Fruit fly (Drosophila melanogaster) ovary, adult (tissue): ENCODE measurements around the gene CG43814.

Experiments used
- CG17801 ChIP-seq: fragments of 200-800 bp; optimal IDR thresholded peaks from 2 replicates; lab custom pipeline; 2019; ENCODE audit warnings: missing biosample characterization, mild to moderate bottlenecking, missing genetic modification characterization, moderate library complexity; ENCODE audit not compliant: partially characterized antibody

CG43814 gene

DNA sequence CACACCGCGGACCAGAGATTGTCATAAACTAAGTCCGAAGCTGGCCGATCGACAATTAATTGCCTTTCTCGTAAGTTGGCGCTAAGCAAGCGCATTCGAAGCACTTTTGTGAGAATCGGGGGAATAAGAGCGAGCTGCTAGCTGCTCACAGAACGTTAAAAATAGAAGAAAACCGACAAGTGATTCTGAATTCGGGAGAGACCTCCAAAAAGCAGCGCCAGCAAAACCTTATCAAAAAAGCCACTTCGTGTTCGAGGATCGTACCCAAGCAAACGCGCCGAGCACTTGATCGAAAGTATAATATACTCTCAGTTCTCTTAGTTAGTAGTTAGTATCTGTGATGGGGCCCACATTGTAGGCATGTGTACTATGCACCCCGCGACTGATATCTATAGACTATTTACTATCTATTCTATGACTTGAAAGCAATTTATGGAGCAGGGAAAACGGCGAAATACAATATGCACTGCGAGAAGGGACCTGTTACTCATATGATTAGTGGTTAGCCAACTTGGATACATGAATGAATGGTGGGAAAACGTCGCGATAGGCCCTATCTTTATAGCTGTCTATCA is 17.6 kb downstream of the CG43814 start:
- TF ChIP-seq CG17801 (GFP tag; lab: Kevin White, UChicago) = no peak

DNA sequence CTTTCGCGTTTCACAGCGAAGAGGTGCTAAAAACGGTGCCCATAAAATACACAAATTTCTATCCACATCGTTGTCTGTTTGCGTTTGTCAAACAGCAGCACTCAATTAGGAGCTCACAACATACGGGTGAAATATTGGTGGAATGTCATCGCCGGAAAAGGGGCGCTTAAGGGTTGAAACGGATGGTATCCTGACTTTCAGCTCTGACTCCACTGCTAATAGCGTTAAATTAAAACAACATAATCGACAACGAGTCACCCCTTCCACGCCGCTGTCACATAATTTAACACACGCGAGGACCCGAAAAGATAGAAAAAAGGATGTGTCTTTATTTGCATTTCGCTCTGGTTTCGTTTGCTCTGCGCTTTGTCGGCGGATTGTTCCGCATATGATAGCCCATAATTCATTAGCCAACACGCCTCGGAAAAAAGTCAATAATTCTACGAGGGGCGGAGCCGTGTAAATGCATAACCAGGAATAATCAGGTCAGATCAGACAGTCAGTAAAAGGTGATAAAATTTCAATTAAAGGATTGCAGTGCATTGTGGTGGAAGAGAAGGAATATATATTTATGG is 20.0 kb downstream of the CG43814 start:
- no peak for TF ChIP-seq CG17801 (GFP tag; lab: Kevin White, UChicago)

DNA sequence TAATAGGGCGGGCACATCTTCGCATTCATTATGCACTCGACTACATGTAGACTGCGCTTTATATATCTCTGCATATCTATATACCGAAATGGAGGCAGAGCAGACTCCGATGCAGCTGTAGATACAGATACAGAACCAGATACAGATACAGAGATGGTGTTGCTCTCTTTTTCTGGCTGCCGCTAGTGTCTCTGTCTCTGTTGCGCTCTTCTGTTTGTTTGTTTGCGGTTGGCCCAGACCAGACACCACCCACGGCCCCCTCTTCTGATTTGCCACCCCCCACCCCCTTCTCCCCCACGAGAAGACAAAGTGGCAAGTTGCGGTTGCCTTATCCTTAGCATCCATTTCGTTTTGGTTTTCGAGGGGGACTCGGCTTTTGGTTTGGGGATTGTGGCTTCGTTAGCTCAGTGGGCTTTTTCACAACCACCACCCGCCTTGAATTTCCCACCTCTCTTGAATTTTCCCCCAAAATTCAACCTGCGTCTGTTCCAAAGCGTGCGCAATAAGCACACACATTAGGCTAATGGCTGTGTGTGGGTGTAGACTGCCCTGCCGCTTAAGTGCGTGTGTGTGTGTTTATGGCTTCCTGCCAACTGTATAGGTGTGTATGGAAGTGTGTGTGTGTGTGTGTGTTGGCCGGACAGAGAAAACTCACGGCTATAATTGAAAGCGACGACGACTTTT is 21.6 kb downstream of the CG43814 start:
- TF ChIP-seq CG17801 (GFP tag; lab: Kevin White, UChicago) = no peak

- no peak for TF ChIP-seq CG17801 (GFP tag; lab: Kevin White, UChicago)
Measured at dm6 chr2L:18782936-18783335, 22.2 kb downstream of the CG43814 start.

- no peak for TF ChIP-seq CG17801 (GFP tag; lab: Kevin White, UChicago)
Measured at dm6 chr2L:18782212-18782825, 22.8 kb downstream of the CG43814 start.

- no peak for TF ChIP-seq CG17801 (GFP tag; lab: Kevin White, UChicago)
Measured at dm6 chr2L:18780911-18781545, 24.1 kb downstream of the CG43814 start.

DNA sequence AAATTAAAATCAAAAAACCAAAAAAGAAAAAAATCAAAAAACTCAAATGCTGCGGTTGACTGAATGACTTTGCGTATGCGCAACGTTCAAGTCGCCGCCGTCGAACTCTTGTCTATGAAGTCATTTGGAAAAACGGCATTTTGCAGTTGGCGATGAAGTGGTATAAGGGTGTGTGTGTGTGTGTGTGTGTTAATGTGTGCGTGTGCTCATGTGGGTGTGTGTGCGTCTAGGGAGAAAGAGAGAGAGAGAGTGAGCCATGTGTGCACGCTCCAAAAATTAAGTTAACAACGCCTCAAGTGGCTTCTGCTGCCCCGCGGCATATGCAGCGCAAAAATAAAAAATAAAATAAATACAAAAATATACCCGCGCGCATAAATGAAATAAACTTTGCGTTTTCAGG is 27.7 kb downstream of the CG43814 start:
- no peak for TF ChIP-seq CG17801 (GFP tag; lab: Kevin White, UChicago)

dm6 chr2L:18776559-18776958 is 28.6 kb downstream of the CG43814 start:
- no peak for TF ChIP-seq CG17801 (GFP tag; lab: Kevin White, UChicago)

DNA sequence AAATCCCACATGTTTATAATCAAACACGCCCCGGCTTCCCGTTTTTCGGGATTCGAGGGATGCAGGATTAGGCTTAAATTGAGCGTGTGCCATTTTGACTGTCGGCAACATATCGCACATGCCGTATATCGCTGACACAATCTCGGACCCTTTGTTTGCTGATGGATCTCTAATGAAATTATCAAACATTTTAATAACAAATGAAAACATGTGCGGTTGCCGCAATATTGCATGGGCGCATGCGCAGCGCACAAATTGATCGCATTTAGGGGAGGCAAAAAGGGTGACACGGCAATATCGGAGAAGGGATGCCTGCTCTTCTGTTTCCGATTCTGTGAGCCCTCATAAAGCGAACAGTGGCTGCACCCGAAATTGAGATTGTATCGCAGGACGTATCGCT is 29.9 kb downstream of the CG43814 start:
- TF ChIP-seq CG17801 (GFP tag; lab: Kevin White, UChicago) = no peak

dm6 chr2L:18767815-18768214 is 37.3 kb downstream of the CG43814 start:
- no peak for TF ChIP-seq CG17801 (GFP tag; lab: Kevin White, UChicago)

- no peak for TF ChIP-seq CG17801 (GFP tag; lab: Kevin White, UChicago)
Measured at dm6 chr2L:18767137-18767536, 38.0 kb downstream of the CG43814 start.

DNA sequence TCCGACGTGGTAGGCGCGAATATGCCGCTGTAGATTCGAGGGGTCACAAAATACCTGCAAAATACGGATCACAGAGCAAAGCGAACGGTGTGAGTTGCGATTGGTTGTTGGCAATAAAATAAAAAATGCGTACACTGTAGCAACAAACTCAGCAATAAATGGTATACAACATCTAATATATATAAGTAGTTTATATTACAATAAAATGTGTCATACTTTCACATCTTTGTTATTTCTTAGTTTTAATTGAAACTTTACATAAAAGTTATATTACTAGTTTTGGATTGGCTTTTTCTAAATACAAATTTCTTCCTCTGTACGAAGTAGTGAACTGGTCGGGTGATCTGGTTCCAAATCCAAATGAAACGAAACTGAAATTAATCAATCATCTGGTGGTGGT is 39.4 kb downstream of the CG43814 start:
- TF ChIP-seq CG17801 (GFP tag; lab: Kevin White, UChicago) = no peak
